Worm (Caenorhabditis elegans): ENCODE results near the gene pcp-1.

The pcp-1 gene

DNA sequence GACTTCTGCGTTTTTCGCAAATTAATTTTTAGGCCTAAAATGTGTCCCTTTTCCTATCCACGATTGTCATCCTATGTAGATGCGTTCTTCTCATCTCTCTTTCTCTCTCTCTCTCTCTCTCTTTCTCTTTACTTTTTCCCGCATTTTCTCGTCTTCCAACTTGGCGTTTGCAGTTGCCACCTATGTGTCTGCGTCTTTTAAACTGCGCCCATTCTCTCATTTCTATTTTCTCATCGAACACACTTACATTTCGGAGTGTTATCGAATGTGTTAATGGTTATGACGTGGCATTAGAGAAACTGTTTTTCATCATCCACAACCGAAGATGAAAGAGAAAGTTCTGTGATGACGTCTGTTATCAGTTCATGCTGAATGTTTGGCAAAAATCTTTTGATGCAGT lies 30.2 kb upstream of the pcp-1 start:
- no peak for TF ChIP-seq unc-62 (GFP tag; optimal IDR thresholded peaks at IDR 0.05)

DNA sequence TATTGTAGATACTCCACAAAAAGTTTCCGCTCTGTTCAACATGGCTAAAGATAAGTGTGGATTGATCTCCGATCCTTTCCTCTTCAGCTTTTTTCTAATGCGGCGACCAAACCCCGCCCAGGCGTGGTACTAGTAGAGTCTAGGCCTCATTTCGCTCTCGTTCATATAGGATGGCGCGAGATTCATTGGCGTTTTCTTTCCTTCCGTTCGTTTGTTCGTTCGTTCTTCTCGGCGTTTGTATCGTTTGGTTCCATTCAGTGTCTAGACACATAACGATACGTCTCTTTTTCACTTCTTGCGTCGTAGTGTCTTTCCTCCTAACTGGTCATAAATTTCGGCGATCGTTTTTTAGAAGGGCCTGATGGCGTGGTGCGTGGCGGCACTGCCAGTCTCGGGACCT lies 29.6 kb upstream of the pcp-1 start:
- TF ChIP-seq unc-62 (GFP tag; optimal IDR thresholded peaks at IDR 0.05): no peak

DNA sequence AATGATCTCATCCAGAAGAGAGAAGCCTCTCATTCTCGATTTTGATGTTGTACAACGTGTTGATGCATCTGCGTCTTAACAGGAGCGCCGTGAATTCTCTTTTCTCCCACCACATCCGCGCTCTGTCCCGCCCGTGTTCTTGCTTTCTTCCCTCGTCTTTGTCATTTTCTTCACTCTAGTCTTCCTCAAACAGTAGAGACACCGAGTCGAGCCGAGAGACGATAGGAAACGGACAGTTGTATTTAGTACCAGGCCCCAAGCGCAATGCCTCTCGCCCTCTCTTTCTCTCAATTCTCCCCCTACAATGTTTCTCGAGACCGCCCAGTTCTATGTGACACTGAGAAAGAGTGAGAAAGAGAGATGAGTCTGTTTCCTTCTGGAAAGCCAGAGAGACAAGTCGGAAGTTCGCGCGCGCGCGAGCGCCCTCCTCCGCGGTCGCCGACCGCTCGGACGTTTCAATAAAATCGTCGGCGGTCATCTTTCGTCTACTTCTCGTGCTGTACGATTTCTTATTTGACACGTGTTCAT lies 29.1 kb upstream of the pcp-1 start, which contains the start of gene ZK112.4:
Gene ZK112.4, minus strand, starts transcription at position 478 of the 528 bp plus-strand sequence.
- no peak for TF ChIP-seq unc-62 (GFP tag; optimal IDR thresholded peaks at IDR 0.05)

DNA sequence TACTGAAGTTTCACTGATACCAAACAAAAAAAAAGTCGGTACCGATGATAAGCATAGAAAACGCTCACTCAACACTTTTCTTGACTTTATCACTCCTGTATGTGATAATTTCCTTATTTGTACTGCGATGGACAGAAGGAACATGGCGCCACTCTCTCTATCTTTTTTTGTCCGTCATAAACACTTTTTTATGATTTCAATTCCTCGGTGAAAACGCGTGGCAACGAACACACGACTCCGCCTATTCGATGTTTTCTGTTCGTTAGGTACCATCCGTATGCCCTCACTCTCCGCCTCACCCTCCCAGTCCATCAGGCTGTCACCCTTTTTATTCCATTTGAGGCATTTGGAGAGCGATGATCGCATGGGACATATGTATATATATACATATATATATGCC lies 28.4 kb upstream of the pcp-1 start:
- TF ChIP-seq unc-62 (GFP tag; optimal IDR thresholded peaks at IDR 0.05): no peak

DNA sequence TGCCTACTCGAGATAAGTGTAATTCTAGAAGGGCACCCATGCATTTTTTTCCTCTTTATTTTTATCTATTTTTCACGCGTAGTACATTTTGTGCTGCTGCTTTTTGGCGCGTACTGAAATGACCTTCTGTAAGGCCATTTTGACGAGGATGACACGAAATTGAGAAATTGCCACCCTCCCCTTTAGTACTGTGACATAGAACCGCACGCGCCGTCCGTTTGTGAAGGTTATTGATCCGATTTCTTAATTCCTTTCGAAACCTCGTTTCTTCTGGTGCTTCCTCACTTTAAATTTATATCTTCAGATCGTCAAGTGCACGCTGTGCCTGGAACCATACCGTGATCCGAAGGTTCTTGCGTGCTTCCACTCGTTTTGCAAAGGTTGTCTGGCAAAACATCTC lies 27.6 kb upstream of the pcp-1 start:
- no peak for TF ChIP-seq unc-62 (GFP tag; optimal IDR thresholded peaks at IDR 0.05)

DNA sequence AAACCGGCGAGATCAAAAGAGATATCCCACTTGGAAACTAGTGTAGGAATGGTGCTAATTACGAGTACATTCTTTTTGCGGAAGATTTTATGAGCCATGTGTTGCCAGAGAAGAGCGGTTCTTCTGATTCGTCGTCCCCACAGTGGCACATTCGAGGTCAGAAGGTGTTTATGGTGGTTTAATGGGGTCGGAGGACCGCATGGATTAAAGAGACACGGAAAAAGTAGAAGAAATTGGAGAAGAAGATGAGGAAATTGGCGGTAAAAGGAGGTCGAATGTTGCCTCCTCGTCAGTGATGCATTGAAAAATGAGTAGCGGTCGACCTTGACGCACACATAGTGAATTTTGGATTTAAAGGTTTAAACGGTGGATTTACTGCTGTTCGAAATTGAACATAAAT lies 25.1 kb upstream of the pcp-1 start:
- TF ChIP-seq unc-62 (GFP tag; optimal IDR thresholded peaks at IDR 0.05): no peak

DNA sequence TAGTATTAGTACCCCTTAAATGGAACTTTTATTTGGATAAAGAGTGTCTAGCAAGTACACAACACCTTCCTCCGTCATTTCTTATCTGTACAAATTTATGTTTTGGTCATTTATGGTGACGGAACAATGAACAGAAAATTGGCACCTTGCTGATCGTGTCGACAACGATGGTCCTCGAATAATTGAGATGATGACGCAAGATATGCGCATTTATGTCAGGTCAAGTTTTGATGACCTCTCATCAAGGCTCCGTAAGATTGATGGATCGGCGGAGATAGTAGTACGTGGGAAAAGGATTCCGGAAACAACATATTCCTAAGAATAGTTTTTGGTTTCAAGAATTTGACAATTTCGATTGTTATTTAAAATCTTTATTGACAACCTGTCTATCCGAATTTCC lies 24.6 kb upstream of the pcp-1 start:
- no peak for TF ChIP-seq unc-62 (GFP tag; optimal IDR thresholded peaks at IDR 0.05)

DNA sequence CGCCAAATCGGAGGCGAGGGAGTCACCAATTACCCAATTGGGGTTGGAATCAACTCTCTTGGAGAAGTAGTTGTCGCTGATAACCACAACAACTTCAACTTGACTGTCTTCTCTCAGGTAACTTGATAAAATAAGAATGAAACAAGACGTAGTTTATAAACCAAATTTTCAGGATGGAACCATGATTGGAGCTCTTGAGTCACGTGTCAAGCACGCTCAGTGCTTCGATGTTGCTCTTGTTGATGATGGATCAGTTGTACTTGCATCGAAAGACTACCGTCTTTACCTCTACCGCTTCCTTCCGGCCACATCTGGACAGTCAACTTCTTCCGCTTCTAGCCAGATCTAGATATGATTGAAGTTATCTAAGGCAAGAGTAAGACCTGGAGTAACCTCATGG lies 22.7 kb upstream of the pcp-1 start:
- no peak for TF ChIP-seq unc-62 (GFP tag; optimal IDR thresholded peaks at IDR 0.05)

DNA sequence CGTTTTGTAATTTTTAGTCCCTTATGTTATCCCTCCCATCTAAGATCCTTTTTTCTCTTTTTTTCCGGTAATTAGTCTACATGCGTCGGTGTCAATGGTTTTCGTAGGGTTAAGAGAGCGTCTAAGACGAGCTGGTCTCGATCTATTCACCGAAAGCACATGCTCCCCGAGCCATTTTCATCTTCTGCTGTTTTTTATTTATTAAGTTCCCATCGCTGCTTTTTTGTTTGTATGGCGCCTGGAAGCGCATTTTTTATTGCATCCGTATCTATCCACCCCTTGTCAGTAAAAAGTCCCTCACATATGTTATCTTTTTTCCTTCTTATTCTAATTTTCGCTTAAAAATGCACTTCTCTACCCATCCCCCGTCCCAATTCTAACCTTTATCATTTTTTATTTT lies 21.9 kb upstream of the pcp-1 start:
- TF ChIP-seq unc-62 (GFP tag; optimal IDR thresholded peaks at IDR 0.05): no peak

DNA sequence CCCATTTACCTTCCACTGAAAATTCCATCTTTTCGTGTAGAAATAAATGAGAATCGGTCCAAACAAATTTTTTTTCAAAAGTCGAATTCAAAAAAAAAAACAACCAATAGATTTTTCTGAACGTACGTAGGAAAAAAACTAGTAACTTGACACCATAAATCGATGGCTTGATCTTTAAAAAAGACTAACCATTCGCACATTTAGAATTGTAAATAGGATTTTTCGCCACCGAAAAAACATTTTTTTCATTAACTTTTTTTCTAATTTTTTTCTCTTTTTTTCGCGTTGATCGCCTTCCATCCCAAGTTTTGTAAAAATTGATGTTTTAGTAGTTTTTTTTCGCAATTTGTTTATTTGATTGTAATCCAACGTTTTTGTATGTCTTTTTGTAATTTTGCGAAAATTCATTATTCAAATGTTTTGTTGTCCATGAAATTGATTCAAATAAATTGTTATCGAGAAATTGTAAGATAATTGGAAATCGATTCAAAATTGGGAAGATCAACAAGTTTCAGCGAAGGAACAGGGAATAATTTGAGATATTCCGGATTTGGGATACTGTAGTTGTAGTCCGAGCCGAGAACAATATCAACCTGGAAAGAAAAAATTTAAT lies 21.0 kb upstream of the pcp-1 start:
- no peak for TF ChIP-seq unc-62 (GFP tag; optimal IDR thresholded peaks at IDR 0.05)

DNA sequence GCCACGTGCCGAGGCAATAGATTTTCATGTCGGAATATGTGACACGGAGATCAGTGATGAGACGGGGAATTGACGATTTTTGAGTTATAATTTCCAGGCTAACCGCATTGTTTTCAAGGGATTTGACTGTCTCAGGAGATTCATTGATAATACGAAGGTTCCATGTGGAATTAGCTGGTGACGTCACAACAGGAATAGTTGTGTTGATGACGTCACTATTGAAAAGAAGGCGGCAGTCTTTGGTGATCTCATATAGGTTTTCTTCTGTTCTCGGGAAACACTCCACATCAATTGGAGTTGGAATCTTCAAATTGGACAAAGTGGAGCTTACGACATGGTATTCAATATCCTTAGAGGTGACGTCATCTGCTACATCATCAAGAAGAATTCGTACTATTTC lies 15.5 kb upstream of the pcp-1 start:
- TF ChIP-seq unc-62 (GFP tag; optimal IDR thresholded peaks at IDR 0.05): no peak

DNA sequence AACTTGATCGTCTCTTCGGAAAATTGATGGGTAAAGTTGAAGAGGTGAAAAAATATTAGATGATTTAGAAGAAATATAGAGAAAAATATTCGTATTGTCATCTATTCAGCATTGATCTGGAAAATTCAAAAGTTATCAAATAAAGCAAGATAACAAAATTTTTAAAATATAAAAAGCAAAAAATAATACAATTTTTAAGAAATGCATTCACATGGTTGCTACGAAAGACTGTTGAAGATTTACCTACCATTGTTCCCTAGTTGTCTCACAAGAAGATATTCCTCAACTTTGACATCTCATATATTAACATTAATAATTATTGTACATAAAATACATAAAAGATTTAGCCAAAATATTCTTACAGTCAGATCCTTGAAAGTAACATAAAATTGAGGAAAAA lies 4.4 kb upstream of the pcp-1 start, which contains the start of gene cdh-3:
Gene cdh-3, minus strand, starts transcription at position 101 of the 400 bp plus-strand sequence.
- no peak for TF ChIP-seq unc-62 (GFP tag; optimal IDR thresholded peaks at IDR 0.05)

DNA sequence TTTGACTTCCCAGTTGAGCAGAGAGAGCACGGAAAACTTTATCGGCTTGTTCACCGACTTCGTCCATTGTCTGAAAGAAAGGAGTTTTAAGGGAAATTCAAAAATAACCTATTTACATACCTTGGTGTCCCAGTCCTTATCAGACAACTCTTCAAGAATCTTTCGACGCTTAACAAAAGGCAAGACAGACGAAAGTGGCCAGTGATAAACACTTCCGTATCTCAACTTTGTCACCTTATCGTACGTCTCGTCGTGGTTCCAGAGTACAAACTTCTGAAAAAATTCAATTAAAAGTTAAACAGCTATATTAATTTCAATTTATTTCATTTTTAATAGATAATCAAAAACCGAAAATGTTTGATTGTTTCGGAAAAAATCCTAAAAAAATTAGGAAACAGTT lies 3.5 kb downstream of the pcp-1 start:
- no peak for TF ChIP-seq unc-62 (GFP tag; optimal IDR thresholded peaks at IDR 0.05)

DNA sequence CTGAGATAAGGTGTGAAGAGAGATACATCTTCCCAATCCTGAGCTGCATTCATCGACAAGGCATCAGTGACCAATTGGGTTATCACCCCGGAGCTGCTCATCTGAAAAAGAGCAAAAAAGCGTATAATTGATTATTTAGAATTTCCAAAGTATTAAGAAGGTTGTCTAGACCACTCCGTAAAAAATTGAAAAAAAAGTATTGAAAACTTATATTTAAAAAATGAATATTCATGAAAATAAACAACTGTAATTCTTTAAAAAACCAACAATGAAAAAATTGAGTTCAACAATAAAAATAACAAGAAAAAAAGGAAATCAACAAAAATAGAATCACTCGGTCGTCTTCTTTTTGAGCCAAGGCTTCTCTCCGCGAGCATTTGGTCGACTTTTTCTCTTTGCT lies 4.8 kb downstream of the pcp-1 start, which contains the start of gene mtx-2:
Gene mtx-2, minus strand, starts transcription at position 101 of the 400 bp plus-strand sequence.
- TF ChIP-seq unc-62 (GFP tag; optimal IDR thresholded peaks at IDR 0.05): no peak

DNA sequence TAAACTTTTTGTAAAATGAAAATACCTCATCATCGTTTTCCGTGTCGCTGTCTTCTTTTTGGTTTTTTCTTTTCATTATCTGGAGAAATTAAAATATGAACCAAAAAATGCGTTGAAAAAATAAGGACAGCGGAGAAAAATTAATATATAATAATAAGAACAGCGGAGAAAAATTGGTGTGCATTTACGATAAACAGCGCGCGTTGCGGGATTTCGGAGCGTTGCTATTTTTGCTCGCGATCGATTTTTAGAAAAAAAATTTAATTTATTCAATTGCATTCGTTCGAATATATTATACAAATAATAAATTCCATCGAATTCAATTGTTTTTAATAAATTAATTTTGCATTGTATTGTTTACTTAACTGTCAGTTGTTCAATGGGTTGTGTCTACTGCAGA lies 7.3 kb downstream of the pcp-1 start, which contains the start of gene ZK686.2:
Gene ZK686.2, minus strand, starts transcription at position 79 of the 400 bp plus-strand sequence.
- no peak for TF ChIP-seq unc-62 (GFP tag; optimal IDR thresholded peaks at IDR 0.05)

DNA sequence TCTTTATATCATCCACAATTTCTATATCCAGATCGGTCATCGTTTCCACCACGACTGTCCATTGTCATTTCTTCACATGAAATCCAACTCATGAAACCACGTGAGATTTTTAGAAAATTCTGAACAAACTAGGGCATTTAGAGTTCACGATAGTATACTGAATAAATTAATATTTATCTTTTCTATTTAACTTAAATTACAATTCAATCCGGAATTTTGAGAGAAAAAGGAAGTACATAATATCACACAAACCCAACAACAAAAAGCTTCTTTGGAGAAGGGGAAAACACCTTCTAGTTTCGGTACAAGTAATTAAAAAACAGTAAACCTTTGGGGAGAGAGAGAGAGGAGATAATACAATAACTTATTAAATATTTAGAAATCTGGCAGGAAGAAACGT lies 8.7 kb downstream of the pcp-1 start, which contains the start of gene ZK686.5:
Gene ZK686.5, minus strand, starts transcription at position 101 of the 400 bp plus-strand sequence.
- TF ChIP-seq unc-62 (GFP tag; optimal IDR thresholded peaks at IDR 0.05): no peak

DNA sequence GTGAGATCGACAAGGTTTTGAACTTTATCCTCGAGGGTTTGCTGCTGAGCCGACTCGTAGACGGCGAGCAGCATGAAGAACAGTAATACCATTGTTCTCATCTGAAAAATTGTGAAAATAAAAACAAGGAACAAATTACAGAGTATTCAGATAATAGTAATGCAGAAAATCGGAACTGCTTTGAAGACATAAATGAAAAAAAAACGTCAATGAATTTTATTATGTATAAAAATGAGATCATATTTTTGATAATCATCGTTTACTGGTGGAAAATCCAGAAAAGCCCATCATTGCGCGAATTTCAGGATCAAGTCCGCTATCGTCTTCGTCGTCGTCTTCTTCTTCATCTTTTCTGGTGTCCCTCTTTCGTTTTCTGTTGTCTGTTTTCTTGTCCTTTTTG lies 10.3 kb downstream of the pcp-1 start, which contains the start of gene ZK686.3:
Gene ZK686.3, minus strand, starts transcription at position 101 of the 400 bp plus-strand sequence.
- TF ChIP-seq unc-62 (GFP tag; optimal IDR thresholded peaks at IDR 0.05): no peak

Data from whole organism, dauer.